Worm (Caenorhabditis elegans) whole organism, L1 larva: ENCODE results near the gene mdt-21.
A peak's percentile ranks its signal among the peaks of the same experiment; 100 is the strongest.

Experiments used
- C04F5.9 ChIP-seq: sonication (generic microtip); optimal IDR thresholded peaks from 2 replicates; lab custom pipeline; 2016; ENCODE audit warnings: missing genetic modification characterization, missing compliant biosample characterization
- C16A3.4 ChIP-seq: fragments of 150-350 bp; optimal IDR thresholded peaks from 2 replicates; lab custom pipeline; 2014; ENCODE audit warnings: missing biosample characterization, missing genetic modification characterization
- F16B12.6 ChIP-seq: fragments of 150-350 bp; optimal IDR thresholded peaks from 2 replicates; lab custom pipeline; 2014; ENCODE audit warnings: missing biosample characterization, missing genetic modification characterization
- aha-1 ChIP-seq: fragments of 150-350 bp; optimal IDR thresholded peaks from 2 replicates; lab custom pipeline; 2014; ENCODE audit warnings: missing biosample characterization, missing genetic modification characterization
- ama-1 ChIP-seq: fragments of 150-350 bp; optimal IDR thresholded peaks from 2 replicates; lab custom pipeline; 2014
- ceh-88 ChIP-seq: fragments of 200-800 bp; sonication (Bioruptor generic); IDR thresholded peaks from 2 replicates; pipeline ENCODE4 v1.3.6; 2022; ENCODE audit warnings: missing genetic modification characterization, missing compliant biosample characterization
- ces-1 ChIP-seq: fragments of 150-350 bp; optimal IDR thresholded peaks from 2 replicates; lab custom pipeline; 2014; ENCODE audit warnings: missing biosample characterization, missing genetic modification reagents, missing genetic modification characterization
- efl-3 ChIP-seq: fragments of 200-800 bp; sonication (Bioruptor generic); optimal IDR thresholded peaks from 2 replicates; lab custom pipeline; 2018; ENCODE audit warnings: mild to moderate bottlenecking, missing genetic modification characterization, missing compliant biosample characterization
- elt-2 ChIP-seq: sonication (generic microtip); optimal IDR thresholded peaks from 2 replicates; lab custom pipeline; 2016; ENCODE audit warnings: missing genetic modification characterization, mild to moderate bottlenecking, inconsistent platforms, missing compliant biosample characterization, missing genetic modification reagents
- elt-3 ChIP-seq, 6 experiments: fragments of 150-350 bp in 1 of 6; sonication (generic microtip); optimal IDR thresholded peaks; 2 replicates each; lab custom pipeline; 2017 to 2018; ENCODE audit warnings: missing biosample characterization in 6 of 6, missing genetic modification characterization in 6 of 6, inconsistent platforms in 1 of 6
- fkh-10 ChIP-seq: sonication (generic microtip); optimal IDR thresholded peaks from 2 replicates; lab custom pipeline; 2017; ENCODE audit warnings: missing biosample characterization, missing genetic modification reagents, missing genetic modification characterization
- fkh-4 ChIP-seq: sonication (generic microtip); optimal IDR thresholded peaks from 2 replicates; lab custom pipeline; 2016; ENCODE audit warnings: missing compliant biosample characterization, missing genetic modification characterization, borderline replicate concordance
- fkh-8 ChIP-seq: sonication (generic microtip); optimal IDR thresholded peaks from 2 replicates; lab custom pipeline; 2016; ENCODE audit warnings: mild to moderate bottlenecking, missing genetic modification characterization, missing compliant biosample characterization
- grh-1 ChIP-seq: fragments of 200-800 bp; sonication (Bioruptor generic); IDR thresholded peaks from 2 replicates; pipeline ENCODE4 v1.3.6; 2022; ENCODE audit warnings: missing genetic modification reagents, missing genetic modification characterization, missing compliant biosample characterization
- irx-1 ChIP-seq: sonication (generic microtip); optimal IDR thresholded peaks from 2 replicates; lab custom pipeline; 2016; ENCODE audit warnings: missing genetic modification characterization, missing compliant biosample characterization
- isw-1 ChIP-seq: fragments of 200-800 bp; sonication (Bioruptor generic); IDR thresholded peaks from 2 replicates; pipeline ENCODE4 v1.3.6; 2022; ENCODE audit warnings: missing genetic modification characterization, missing compliant biosample characterization
- jun-1 ChIP-seq: fragments of 150-350 bp; optimal IDR thresholded peaks from 2 replicates; lab custom pipeline; 2014; ENCODE audit warnings: missing biosample characterization, missing genetic modification reagents, missing genetic modification characterization
- lin-35 ChIP-seq, 2 experiments: fragments of 150-350 bp; optimal IDR thresholded peaks; 2 replicates each; lab custom pipeline; 2014; ENCODE audit warnings: missing biosample characterization in 2 of 2, missing genetic modification characterization in 2 of 2, missing genetic modification reagents in 2 of 2
- lin-39 ChIP-seq: fragments of 150-350 bp; optimal IDR thresholded peaks from 2 replicates; lab custom pipeline; 2014; ENCODE audit warnings: missing biosample characterization, missing genetic modification reagents, missing genetic modification characterization
- lsy-2 ChIP-seq, 2 experiments: fragments of 150-350 bp; optimal IDR thresholded peaks; 2 replicates each; lab custom pipeline; 2014; ENCODE audit warnings: missing biosample characterization in 2 of 2, missing genetic modification characterization in 2 of 2
- mab-9 ChIP-seq: fragments of 200-800 bp; sonication (Bioruptor generic); IDR thresholded peaks from 2 replicates; pipeline ENCODE4 v1.3.6; 2022; ENCODE audit warnings: missing genetic modification reagents, missing genetic modification characterization, missing compliant biosample characterization
- mdl-1 ChIP-seq, 2 experiments: fragments of 150-350 bp; optimal IDR thresholded peaks; 2 replicates each; lab custom pipeline; 2014 to 2017; ENCODE audit warnings: missing biosample characterization in 2 of 2, missing genetic modification characterization in 2 of 2, inconsistent platforms in 1 of 2
- mep-1 ChIP-seq: fragments of 150-350 bp; optimal IDR thresholded peaks from 2 replicates; lab custom pipeline; 2014; ENCODE audit warnings: missing biosample characterization, missing genetic modification characterization
- nhr-12 ChIP-seq: sonication (generic microtip); optimal IDR thresholded peaks from 2 replicates; lab custom pipeline; 2017; ENCODE audit warnings: missing biosample characterization, missing genetic modification characterization
- nhr-20 ChIP-seq: sonication (generic microtip); optimal IDR thresholded peaks from 2 replicates; lab custom pipeline; 2016; ENCODE audit warnings: mild to moderate bottlenecking, missing genetic modification characterization, missing compliant biosample characterization
- nhr-47 ChIP-seq: sonication (generic microtip); optimal IDR thresholded peaks from 2 replicates; lab custom pipeline; 2016; ENCODE audit warnings: mild to moderate bottlenecking, missing genetic modification characterization, moderate library complexity, missing compliant biosample characterization
- nhr-71 ChIP-seq: sonication (generic microtip); optimal IDR thresholded peaks from 2 replicates; lab custom pipeline; 2016; ENCODE audit warnings: mild to moderate bottlenecking, missing genetic modification characterization, moderate library complexity, missing compliant biosample characterization
- nhr-77 ChIP-seq: fragments of 150-350 bp; optimal IDR thresholded peaks from 2 replicates; lab custom pipeline; 2014; ENCODE audit warnings: missing biosample characterization, missing genetic modification characterization
- nhr-84 ChIP-seq: sonication (generic microtip); optimal IDR thresholded peaks from 2 replicates; lab custom pipeline; 2017; ENCODE audit warnings: missing biosample characterization, missing genetic modification characterization
- nhr-85 ChIP-seq: sonication (generic microtip); peaks from one replicate; lab custom pipeline; 2016; ENCODE audit warnings: missing genetic modification characterization, inconsistent platforms, missing compliant biosample characterization
- nhr-90 ChIP-seq: sonication (generic microtip); optimal IDR thresholded peaks from 2 replicates; lab custom pipeline; 2016; ENCODE audit warnings: mild to moderate bottlenecking, missing genetic modification characterization, missing compliant biosample characterization; ENCODE audit not compliant: poor library complexity
- pag-3 ChIP-seq: sonication (generic microtip); optimal IDR thresholded peaks from 2 replicates; lab custom pipeline; 2017; ENCODE audit warnings: missing genetic modification characterization, mild to moderate bottlenecking, missing compliant biosample characterization, antibody characterized with exemption, borderline replicate concordance; ENCODE audit not compliant: insufficient read depth
- pax-3 ChIP-seq: fragments of 200-800 bp; sonication (Bioruptor generic); optimal IDR thresholded peaks from 2 replicates; lab custom pipeline; 2018; ENCODE audit warnings: mild to moderate bottlenecking, missing genetic modification characterization, moderate library complexity, missing compliant biosample characterization
- pqm-1 ChIP-seq: sonication (generic microtip); optimal IDR thresholded peaks from 3 replicates; lab custom pipeline; 2017; ENCODE audit warnings: missing biosample characterization, missing genetic modification characterization
- skn-1 ChIP-seq: fragments of 150-350 bp; optimal IDR thresholded peaks from 2 replicates; lab custom pipeline; 2014; ENCODE audit warnings: missing biosample characterization, missing genetic modification characterization
- snpc-4 ChIP-seq: fragments of 150-350 bp; optimal IDR thresholded peaks from 2 replicates; lab custom pipeline; 2014; ENCODE audit warnings: missing biosample characterization, missing genetic modification characterization
- snu-23 ChIP-seq: sonication (generic microtip); optimal IDR thresholded peaks from 2 replicates; lab custom pipeline; 2016; ENCODE audit warnings: missing genetic modification characterization, missing compliant biosample characterization
- sox-4 ChIP-seq: sonication (generic microtip); optimal IDR thresholded peaks from 2 replicates; lab custom pipeline; 2016; ENCODE audit warnings: missing genetic modification characterization, missing compliant biosample characterization
- unc-130 ChIP-seq: fragments of 150-350 bp; optimal IDR thresholded peaks from 2 replicates; lab custom pipeline; 2017; ENCODE audit warnings: missing biosample characterization, missing genetic modification characterization, inconsistent platforms
- unc-30 ChIP-seq: sonication (generic microtip); optimal IDR thresholded peaks from 2 replicates; lab custom pipeline; 2017; ENCODE audit warnings: missing biosample characterization, missing genetic modification characterization
- unc-86 ChIP-seq: sonication (generic microtip); optimal IDR thresholded peaks from 2 replicates; lab custom pipeline; 2016; ENCODE audit warnings: missing genetic modification characterization, missing compliant biosample characterization
- unc-98 ChIP-seq: fragments of 200-800 bp; sonication (Bioruptor generic); IDR thresholded peaks from 2 replicates; pipeline ENCODE4 v1.3.6; 2022; ENCODE audit warnings: missing genetic modification characterization, missing compliant biosample characterization
- vab-15 ChIP-seq: sonication (generic microtip); optimal IDR thresholded peaks from 2 replicates; lab custom pipeline; 2017; ENCODE audit warnings: missing genotype, mild to moderate bottlenecking, missing genetic modification characterization, missing compliant biosample characterization
- xbp-1 ChIP-seq: sonication (generic microtip); optimal IDR thresholded peaks from 2 replicates; lab custom pipeline; 2016; ENCODE audit warnings: missing genetic modification characterization, missing compliant biosample characterization
- ztf-4 ChIP-seq: fragments of 150-350 bp; optimal IDR thresholded peaks from 2 replicates; lab custom pipeline; 2014; ENCODE audit warnings: missing biosample characterization, missing genetic modification characterization

The mdt-21 gene

ce11 chrIII:11816523-11817003 lies 39.1 kb downstream of the mdt-21 start, which contains the start of gene C18D11.1:
TSS of gene C18D11.1 (plus strand) at chrIII:11816573.
- TF ChIP-seq fkh-8 (tag; lab: Kevin White, UChicago) (no peak), nhr-85 (peak; percentile 53), pag-3 (tag; lab: Kevin White, UChicago) (peak; percentile 47)

ce11 chrIII:11817865-11818264 lies 40.4 kb downstream of the mdt-21 start:
- TF ChIP-seq lin-39 (tag; lab: Kevin White, UChicago) (no peak), xbp-1 (tag; lab: Kevin White, UChicago) (no peak), C16A3.4 (tag; lab: Kevin White, UChicago) (no peak), unc-86 (tag; lab: Kevin White, UChicago) (no peak), nhr-12 (tag; lab: Kevin White, UChicago) (no peak), snpc-4 (tag; lab: Kevin White, UChicago) (peak; percentile 90), nhr-47 (tag; lab: Kevin White, UChicago) (no peak), nhr-71 (tag; lab: Kevin White, UChicago) (peak; percentile 15), lsy-2 (tag; optimal IDR thresholded peaks at IDR 0.05; lab: Kevin White, UChicago) (no peak), mab-9 (GFP tag; lab: Robert Waterston, UW) (no peak), ama-1 (lab: Kevin White, UChicago) (no peak)

ce11 chrIII:11822407-11822806 lies 45.0 kb downstream of the mdt-21 start, which contains the start of gene maa-1:
TSS of gene maa-1 (minus strand) at chrIII:11822526.
- TF ChIP-seq nhr-20 (tag; lab: Kevin White, UChicago) = peak; percentile 18
- peak; percentile 57 for TF ChIP-seq elt-2 (tag; lab: Kevin White, UChicago)
- no peak for TF ChIP-seq pax-3 (tag; lab: Kevin White, UChicago)

ce11 chrIII:11823260-11823659 lies 45.8 kb downstream of the mdt-21 start, which contains the start of gene C18D11.3:
TSS of gene C18D11.3 (plus strand) at chrIII:11823448.
- TF ChIP-seq sox-4 (tag; lab: Kevin White, UChicago) = no peak
- TF ChIP-seq C16A3.4 (tag; lab: Kevin White, UChicago) = peak; percentile 94
- peak; percentile 93 for TF ChIP-seq snu-23 (GFP tag; lab: Kevin White, UChicago)
- TF ChIP-seq fkh-4 = no peak
- peak; percentile 27 for TF ChIP-seq aha-1 (tag; lab: Kevin White, UChicago)
- TF ChIP-seq mdl-1 (tag; optimal IDR thresholded peaks at IDR 0.05; lab: Kevin White, UChicago) = peak in 1 of 2 experiments; percentile 96
- peak; percentile 96 to 99 for TF ChIP-seq lsy-2 (tag; optimal IDR thresholded peaks at IDR 0.05; lab: Kevin White, UChicago)
- peak in 4 of 6 experiments; percentile 23 to 91 (median 54) for TF ChIP-seq elt-3 (tag; optimal IDR thresholded peaks at IDR 0.05; lab: Kevin White, UChicago)
- TF ChIP-seq skn-1 (tag; lab: Kevin White, UChicago) = peak; percentile 88
- TF ChIP-seq unc-98 (GFP tag; lab: Robert Waterston, UW) = peak; percentile 6; the same call in 1 of the 2 replicates
- TF ChIP-seq ama-1 (lab: Kevin White, UChicago) = no peak
- peak; percentile 94 for TF ChIP-seq mep-1 (tag; lab: Kevin White, UChicago)
- TF ChIP-seq snpc-4 (tag; lab: Kevin White, UChicago) = peak; percentile 88
- TF ChIP-seq C04F5.9 (tag; lab: Kevin White, UChicago) = peak; percentile 57
- TF ChIP-seq nhr-90 (tag; lab: Kevin White, UChicago) = peak; percentile 78
- TF ChIP-seq vab-15 (tag; lab: Kevin White, UChicago) = peak; percentile 77
- peak; percentile 38 for TF ChIP-seq fkh-10 (GFP tag; lab: Kevin White, UChicago)
- TF ChIP-seq pax-3 (tag; lab: Kevin White, UChicago) = peak; percentile 55
- no peak for TF ChIP-seq nhr-84
- no peak for TF ChIP-seq unc-30 (tag; lab: Kevin White, UChicago)
- peak; percentile 82 for TF ChIP-seq nhr-77 (tag; lab: Kevin White, UChicago)
- peak; percentile 74 for TF ChIP-seq isw-1 (GFP tag; lab: Robert Waterston, UW)
- TF ChIP-seq F16B12.6 (tag; lab: Kevin White, UChicago) = peak; percentile 100
- TF ChIP-seq jun-1 = peak; percentile 52
- peak; percentile 93 for TF ChIP-seq nhr-20 (tag; lab: Kevin White, UChicago)
- TF ChIP-seq nhr-71 (tag; lab: Kevin White, UChicago) = peak; percentile 92
- 0 out of 2 replicates have a peak, but pooled peaks have one; percentile 16 for TF ChIP-seq grh-1 (GFP tag; lab: Robert Waterston, UW)
- TF ChIP-seq ztf-4 = peak; percentile 39
- no peak; the same call in 1 of the 2 replicates for TF ChIP-seq ceh-88 (GFP tag; lab: Robert Waterston, UW)
- peak; percentile 86 for TF ChIP-seq fkh-8 (tag; lab: Kevin White, UChicago)
- TF ChIP-seq lin-35 (GFP tag; optimal IDR thresholded peaks at IDR 0.05; lab: Kevin White, UChicago) = peak; percentile 90 to 93
- TF ChIP-seq pqm-1 (tag; lab: Kevin White, UChicago) = no peak
- peak; percentile 97 for TF ChIP-seq unc-130 (tag; lab: Kevin White, UChicago)
- no peak for TF ChIP-seq ces-1 (GFP tag; lab: Kevin White, UChicago)
- TF ChIP-seq elt-2 (tag; lab: Kevin White, UChicago) = peak; percentile 65
- TF ChIP-seq irx-1 = peak; percentile 60
- no peak for TF ChIP-seq efl-3 (GFP tag; lab: Kevin White, UChicago)
